Fruit fly (Drosophila melanogaster) whole organism, embryonic: Measurements from ENCODE around the gene SCAR.

Experiments
- Atf3 ChIP-seq: fragments of 200-800 bp; sonication (Bioruptor generic); optimal IDR thresholded peaks from 3 replicates; lab custom pipeline; 2016; ENCODE audit warnings: missing biosample characterization, missing genetic modification characterization
- Bteb2 ChIP-seq: fragments of 200-800 bp; sonication (Bioruptor generic); optimal IDR thresholded peaks from 2 replicates; lab custom pipeline; 2016; ENCODE audit warnings: missing biosample characterization, missing genetic modification characterization
- CG12155 ChIP-seq: fragments of 200-800 bp; sonication (Bioruptor generic); optimal IDR thresholded peaks from 3 replicates; lab custom pipeline; 2016; ENCODE audit warnings: missing biosample characterization, missing genetic modification characterization
- CG13424 ChIP-seq: fragments of 200-800 bp; sonication (Bioruptor generic); optimal IDR thresholded peaks from 2 replicates; lab custom pipeline; 2019; ENCODE audit warnings: missing biosample characterization, mild to moderate bottlenecking, missing genetic modification characterization, moderate library complexity
- CG13894 ChIP-seq: fragments of 200-800 bp; sonication (Bioruptor generic); optimal IDR thresholded peaks from 3 replicates; lab custom pipeline; 2018; ENCODE audit warnings: missing biosample characterization, mild to moderate bottlenecking, missing genetic modification characterization, moderate library complexity
- CG2116 ChIP-seq: fragments of 200-800 bp; sonication (Bioruptor generic); optimal IDR thresholded peaks from 3 replicates; lab custom pipeline; 2018; ENCODE audit warnings: missing biosample characterization, mild to moderate bottlenecking, missing genetic modification characterization
- CG2120 ChIP-seq: fragments of 200-800 bp; sonication (Bioruptor generic); optimal IDR thresholded peaks from 3 replicates; lab custom pipeline; 2016; ENCODE audit warnings: missing biosample characterization, missing genetic modification characterization
- CG2199 ChIP-seq: fragments of 200-800 bp; sonication (Bioruptor generic); IDR thresholded peaks from 3 replicates; pipeline ENCODE4 v1.3.6; 2022; ENCODE audit warnings: missing biosample characterization, missing genetic modification characterization
- CG2678 ChIP-seq: fragments of 200-800 bp; sonication (Bioruptor generic); optimal IDR thresholded peaks from 3 replicates; lab custom pipeline; 2019; ENCODE audit warnings: missing biosample characterization, mild to moderate bottlenecking, missing genetic modification characterization, moderate library complexity
- CG31365 ChIP-seq: fragments of 200-800 bp; sonication (Bioruptor generic); optimal IDR thresholded peaks from 2 replicates; lab custom pipeline; 2018; ENCODE audit warnings: missing biosample characterization, mild to moderate bottlenecking, missing genetic modification characterization
- CG33213 ChIP-seq: fragments of 200-800 bp; sonication (Bioruptor generic); optimal IDR thresholded peaks from 3 replicates; lab custom pipeline; 2016; ENCODE audit warnings: missing biosample characterization, missing genetic modification characterization
- CG3407 ChIP-seq: fragments of 200-800 bp; sonication (Bioruptor generic); optimal IDR thresholded peaks from 2 replicates; lab custom pipeline; 2018; ENCODE audit warnings: missing biosample characterization, mild to moderate bottlenecking, missing genetic modification characterization
- CG34224 ChIP-seq: fragments of 200-800 bp; sonication (Bioruptor generic); IDR thresholded peaks from 3 replicates; pipeline ENCODE4 v1.3.6; 2022; ENCODE audit warnings: missing biosample characterization, missing genetic modification characterization; ENCODE audit not compliant: partially characterized antibody
- CG4424 ChIP-seq: fragments of 200-800 bp; sonication (Bioruptor generic); optimal IDR thresholded peaks from 3 replicates; lab custom pipeline; 2016; ENCODE audit warnings: missing biosample characterization, missing genetic modification characterization
- CG5180 ChIP-seq: fragments of 200-800 bp; sonication (Bioruptor generic); optimal IDR thresholded peaks from 3 replicates; lab custom pipeline; 2017; ENCODE audit warnings: missing biosample characterization, missing genetic modification characterization, mild to moderate bottlenecking, moderate library complexity, missing genetic modification reagents
- CG8944 ChIP-seq: fragments of 200-800 bp; sonication (Bioruptor generic); optimal IDR thresholded peaks from 3 replicates; lab custom pipeline; 2016; ENCODE audit warnings: missing biosample characterization, missing genetic modification characterization
- CG9437 ChIP-seq: fragments of 200-800 bp; sonication (Bioruptor generic); optimal IDR thresholded peaks from 2 replicates; lab custom pipeline; 2018; ENCODE audit warnings: missing biosample characterization, mild to moderate bottlenecking, missing genetic modification characterization
- CG9817 ChIP-seq: fragments of 200-800 bp; sonication (Bioruptor generic); optimal IDR thresholded peaks from 2 replicates; lab custom pipeline; 2018; ENCODE audit warnings: missing biosample characterization, mild to moderate bottlenecking, missing genetic modification characterization, moderate library complexity
- CTCF ChIP-seq: fragments of 200-800 bp; sonication (Bioruptor generic); optimal IDR thresholded peaks from 2 replicates; lab custom pipeline; 2017; ENCODE audit warnings: missing biosample characterization, mild to moderate bottlenecking, missing genetic modification characterization, moderate library complexity
- CrebB ChIP-seq: fragments of 200-800 bp; sonication (Bioruptor generic); optimal IDR thresholded peaks from 3 replicates; lab custom pipeline; 2018; ENCODE audit warnings: missing biosample characterization, mild to moderate bottlenecking, missing genetic modification characterization
- Dbx ChIP-seq: fragments of 200-800 bp; sonication (Bioruptor generic); IDR thresholded peaks from 3 replicates; pipeline ENCODE4 v1.3.6; 2022; ENCODE audit warnings: missing biosample characterization, missing genetic modification characterization
- Dek ChIP-seq: fragments of 200-800 bp; sonication (Bioruptor generic); optimal IDR thresholded peaks from 3 replicates; lab custom pipeline; 2019; ENCODE audit warnings: missing biosample characterization, mild to moderate bottlenecking, missing genetic modification characterization, moderate library complexity
- ERR ChIP-seq: fragments of 200-800 bp; sonication (Bioruptor generic); optimal IDR thresholded peaks from 2 replicates; lab custom pipeline; 2016; ENCODE audit warnings: missing biosample characterization, missing genetic modification characterization
- Ets97D ChIP-seq: fragments of 200-800 bp; sonication (Bioruptor generic); optimal IDR thresholded peaks from 3 replicates; lab custom pipeline; 2016; ENCODE audit warnings: missing biosample characterization, missing genetic modification characterization
- HLH54F ChIP-seq: fragments of 200-800 bp; sonication (Bioruptor generic); optimal IDR thresholded peaks from 3 replicates; lab custom pipeline; 2016; ENCODE audit warnings: missing biosample characterization, missing genetic modification characterization
- HLHmδ ChIP-seq: fragments of 200-800 bp; sonication (Bioruptor generic); optimal IDR thresholded peaks from 2 replicates; lab custom pipeline; 2018; ENCODE audit warnings: missing biosample characterization, mild to moderate bottlenecking, missing genetic modification characterization, moderate library complexity
- Hey ChIP-seq: fragments of 200-800 bp; sonication (Bioruptor generic); optimal IDR thresholded peaks from 3 replicates; lab custom pipeline; 2018; ENCODE audit warnings: missing biosample characterization, mild to moderate bottlenecking, missing genetic modification characterization
- Nf-YA ChIP-seq: fragments of 200-800 bp; sonication (Bioruptor generic); IDR thresholded peaks from 2 replicates; pipeline ENCODE4 v1.3.6; 2022; ENCODE audit warnings: missing biosample characterization, missing genetic modification characterization
- Spps ChIP-seq: fragments of 200-800 bp; sonication (Bioruptor generic); optimal IDR thresholded peaks from 2 replicates; lab custom pipeline; 2018; ENCODE audit warnings: missing biosample characterization, mild to moderate bottlenecking, missing genetic modification characterization
- Trl ChIP-seq, 3 experiments: fragments of >200 bp in 2 of 3; fragments of 200-800 bp in 1 of 3; sonication (Bioruptor generic) in 1 of 3; optimal IDR thresholded peaks; 2 replicates in 1 of 3; 3 replicates in 2 of 3; lab custom pipeline; 2016 to 2017; ENCODE audit warnings: missing biosample characterization in 1 of 3, missing genetic modification characterization in 1 of 3
- Vsx1 ChIP-seq: fragments of 200-800 bp; sonication (Bioruptor generic); optimal IDR thresholded peaks from 2 replicates; lab custom pipeline; 2017; ENCODE audit warnings: missing biosample characterization, mild to moderate bottlenecking, missing genetic modification characterization, missing genetic modification reagents
- YL-1 ChIP-seq: fragments of 200-800 bp; sonication (Bioruptor generic); optimal IDR thresholded peaks from 3 replicates; lab custom pipeline; 2017; ENCODE audit warnings: missing biosample characterization, mild to moderate bottlenecking, missing genetic modification characterization
- al ChIP-seq: fragments of 200-800 bp; sonication (Bioruptor generic); IDR thresholded peaks from 2 replicates; pipeline ENCODE4 v1.3.6; 2022; ENCODE audit warnings: missing biosample characterization, missing genetic modification characterization
- br ChIP-seq: fragments of >200 bp; optimal IDR thresholded peaks from 2 replicates; lab custom pipeline; 2017
- cato ChIP-seq: fragments of 200-800 bp; sonication (Bioruptor generic); optimal IDR thresholded peaks from 2 replicates; lab custom pipeline; 2016; ENCODE audit warnings: missing biosample characterization, missing genetic modification characterization, borderline replicate concordance
- ewg ChIP-seq: fragments of 200-800 bp; sonication (Bioruptor generic); optimal IDR thresholded peaks from 3 replicates; lab custom pipeline; 2017; ENCODE audit warnings: mild to moderate bottlenecking, missing biosample characterization, missing genetic modification reagents, missing genetic modification characterization
- fd102C ChIP-seq: fragments of 200-800 bp; sonication (Bioruptor generic); optimal IDR thresholded peaks from 2 replicates; lab custom pipeline; 2018; ENCODE audit warnings: missing biosample characterization, mild to moderate bottlenecking, missing genetic modification characterization, moderate library complexity
- gcm2 ChIP-seq: fragments of 200-800 bp; sonication (Bioruptor generic); optimal IDR thresholded peaks from 2 replicates; lab custom pipeline; 2016; ENCODE audit warnings: missing biosample characterization, missing genetic modification characterization
- hb ChIP-seq: fragments of 200-800 bp; sonication (Bioruptor generic); IDR thresholded peaks from 3 replicates; pipeline ENCODE4 v1.3.6; 2022; ENCODE audit warnings: missing biosample characterization, missing genetic modification characterization; ENCODE audit not compliant: partially characterized antibody
- her ChIP-seq: fragments of 200-800 bp; sonication (Bioruptor generic); optimal IDR thresholded peaks from 2 replicates; lab custom pipeline; 2016; ENCODE audit warnings: missing biosample characterization, missing genetic modification characterization
- jigr1 ChIP-seq: fragments of 200-800 bp; sonication (Bioruptor generic); IDR thresholded peaks from 3 replicates; pipeline ENCODE4 v1.3.6; 2022; ENCODE audit warnings: missing biosample characterization, missing genetic modification characterization
- jumu ChIP-seq: fragments of 200-800 bp; sonication (Bioruptor generic); optimal IDR thresholded peaks from 3 replicates; lab custom pipeline; 2016; ENCODE audit warnings: missing biosample characterization, missing genetic modification characterization
- nmo ChIP-seq: fragments of 200-800 bp; sonication (Bioruptor generic); optimal IDR thresholded peaks from 2 replicates; lab custom pipeline; 2018; ENCODE audit warnings: missing biosample characterization, mild to moderate bottlenecking, missing genetic modification characterization, moderate library complexity
- salm ChIP-seq: fragments of 200-800 bp; sonication (Bioruptor generic); optimal IDR thresholded peaks from 2 replicates; lab custom pipeline; 2018; ENCODE audit warnings: missing biosample characterization, mild to moderate bottlenecking, missing genetic modification characterization
- schlank ChIP-seq: fragments of 200-800 bp; sonication (Bioruptor generic); optimal IDR thresholded peaks from 2 replicates; lab custom pipeline; 2018; ENCODE audit warnings: missing biosample characterization, mild to moderate bottlenecking, missing genetic modification characterization
- slbo ChIP-seq: fragments of 200-800 bp; sonication (Bioruptor generic); IDR thresholded peaks from 2 replicates; pipeline ENCODE4 v1.3.6; 2022; ENCODE audit warnings: missing biosample characterization, missing genetic modification characterization
- so ChIP-seq: fragments of 200-800 bp; sonication (Bioruptor generic); IDR thresholded peaks from 3 replicates; pipeline ENCODE4 v1.3.6; 2022; ENCODE audit warnings: missing biosample characterization, missing genetic modification characterization
- tx ChIP-seq: fragments of 200-800 bp; sonication (Bioruptor generic); optimal IDR thresholded peaks from 2 replicates; lab custom pipeline; 2016; ENCODE audit warnings: missing biosample characterization, missing genetic modification characterization
- vfl ChIP-seq: fragments of 200-800 bp; sonication (Bioruptor generic); optimal IDR thresholded peaks from 2 replicates; lab custom pipeline; 2016; ENCODE audit warnings: missing biosample characterization, missing genetic modification characterization
- zen2 ChIP-seq: fragments of 200-800 bp; sonication (Bioruptor generic); IDR thresholded peaks from 3 replicates; pipeline ENCODE4 v1.3.6; 2022; ENCODE audit warnings: missing biosample characterization, missing genetic modification characterization; ENCODE audit not compliant: partially characterized antibody

Gene SCAR

DNA sequence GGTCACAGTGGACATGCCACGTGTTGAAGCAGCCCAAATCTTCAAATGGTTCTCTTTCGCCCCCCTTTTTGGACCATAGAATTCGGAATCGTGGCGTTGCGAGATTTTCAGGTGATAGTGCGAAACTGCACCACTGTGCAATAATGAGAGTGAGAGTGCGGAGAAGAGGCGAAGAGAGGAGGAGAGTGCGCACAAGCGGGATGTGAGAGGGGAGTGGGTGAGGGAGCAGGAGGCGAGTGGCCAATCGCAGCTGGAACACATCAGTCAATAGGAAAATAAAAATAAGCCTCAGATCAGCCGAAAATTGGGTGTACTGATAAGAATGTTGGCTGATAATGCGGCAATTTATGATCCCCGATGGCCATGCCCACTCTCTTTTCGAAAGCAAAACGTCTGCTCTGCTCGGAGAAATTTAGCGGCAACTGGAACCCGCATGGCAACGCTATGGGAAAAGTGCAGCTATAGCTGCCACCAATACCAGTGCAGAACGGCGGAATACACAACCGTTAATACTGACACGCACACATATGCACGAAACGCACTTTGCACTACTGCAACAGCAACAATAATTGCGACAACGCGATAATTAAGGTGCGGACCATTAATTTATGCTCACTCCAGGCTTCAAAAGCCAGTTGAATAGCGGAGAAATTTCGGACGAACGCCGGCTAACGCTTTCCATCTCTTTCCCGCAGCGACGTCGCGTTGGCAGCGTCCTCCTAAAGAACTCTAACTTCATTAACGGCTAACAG is 9.1 kb upstream of the SCAR start (continued):
- TF ChIP-seq CG3407 (GFP tag; lab: Kevin White, UChicago) (no peak), so (GFP tag; lab: Robert Waterston, UW) (no peak), fd102C (GFP tag; lab: Kevin White, UChicago) (no peak), CG13894 (tag; lab: Kevin White, UChicago) (no peak), vfl (GFP tag; lab: Kevin White, UChicago) (no peak), CG4424 (GFP tag; lab: Kevin White, UChicago) (no peak), cato (GFP tag; lab: Kevin White, UChicago) (no peak), CG9817 (no peak), hb (GFP tag; lab: Robert Waterston, UW) (peak; percentile 47; the same call in 1 of the 3 replicates), al (GFP tag; lab: Robert Waterston, UW) (no peak), CG13424 (tag; lab: Kevin White, UChicago) (peak; percentile 1), CG2678 (tag; lab: Kevin White, UChicago) (no peak), CG34224 (GFP tag; lab: Robert Waterston, UW) (no peak), Trl (optimal IDR thresholded peaks at IDR 0.05; lab: Kevin White, UChicago) (peak; percentile 69 to 84), Trl (GFP tag; optimal IDR thresholded peaks at IDR 0.05; lab: Kevin White, UChicago) (peak; percentile 64), HLHmδ (peak; percentile 73), Bteb2 (GFP tag; lab: Kevin White, UChicago) (no peak), CG2120 (GFP tag; lab: Kevin White, UChicago) (peak; percentile 8), Ets97D (GFP tag; lab: Kevin White, UChicago) (no peak), CG9437 (no peak), Hey (tag; lab: Kevin White, UChicago) (no peak), nmo (GFP tag; lab: Kevin White, UChicago) (no peak), CG2116 (GFP tag; lab: Kevin White, UChicago) (no peak), CG12155 (GFP tag; lab: Kevin White, UChicago) (no peak), Vsx1 (no peak), slbo (GFP tag; lab: Robert Waterston, UW) (no peak), br (lab: Kevin White, UChicago) (no peak), Dbx (GFP tag; lab: Robert Waterston, UW) (no peak), CG8944 (GFP tag; lab: Kevin White, UChicago) (no peak), tx (peak; percentile 4), CG2199 (GFP tag; lab: Robert Waterston, UW) (no peak), CrebB (tag; lab: Kevin White, UChicago) (no peak), gcm2 (GFP tag; lab: Kevin White, UChicago) (no peak), CG33213 (GFP tag; lab: Kevin White, UChicago) (peak; percentile 1), HLH54F (no peak), jumu (no peak), YL-1 (GFP tag; lab: Kevin White, UChicago) (peak; percentile 92), ERR (GFP tag; lab: Kevin White, UChicago) (peak; percentile 13), Dek (no peak), Atf3 (GFP tag; lab: Kevin White, UChicago) (no peak), Spps (tag; lab: Kevin White, UChicago) (no peak), zen2 (GFP tag; lab: Robert Waterston, UW) (no peak), CTCF (GFP tag; lab: Kevin White, UChicago) (no peak), CG31365 (tag; lab: Kevin White, UChicago) (no peak), her (GFP tag; lab: Kevin White, UChicago) (peak; percentile 41), ewg (peak; percentile 93), jigr1 (GFP tag; lab: Robert Waterston, UW) (no peak), CG5180 (GFP tag; lab: Kevin White, UChicago) (no peak), salm (tag; lab: Kevin White, UChicago) (no peak), schlank (tag; lab: Kevin White, UChicago) (no peak), Nf-YA (0 out of 2 replicates have a peak, but pooled peaks have one; percentile 13)
